Worm (Caenorhabditis elegans): ENCODE measurements around the gene srh-169.

ce11 chrV:4047541-4047940 is at the start of gene srh-169:
- TF ChIP-seq tbx-8 (GFP tag; optimal IDR thresholded peaks at IDR 0.05), result no peak
- no peak for TF ChIP-seq nhr-28 (tag; optimal IDR thresholded peaks at IDR 0.05)
- TF ChIP-seq nhr-2 (tag; optimal IDR thresholded peaks at IDR 0.05), result no peak
- no peak for TF ChIP-seq elt-1 (tag; optimal IDR thresholded peaks at IDR 0.05; ENCODE audit: borderline replicate concordance, insufficient read depth)

Data from whole organism, mixed stage, embryonic.